Fruit fly (Drosophila melanogaster) whole organism, pupa: ENCODE results near the gene Glut3.

Experiments used
- CG10348 ChIP-seq: fragments of 200-800 bp; sonication (Bioruptor generic); IDR thresholded peaks from 2 replicates; pipeline ENCODE4 v1.3.6; 2022; ENCODE audit warnings: missing biosample characterization, missing genetic modification characterization
- CG14655 ChIP-seq: fragments of 200-800 bp; sonication (Bioruptor generic); optimal IDR thresholded peaks from 3 replicates; lab custom pipeline; 2017; ENCODE audit warnings: mild to moderate bottlenecking, missing biosample characterization, missing genetic modification reagents, missing genetic modification characterization
- CG8159 ChIP-seq: fragments of 200-800 bp; sonication (Bioruptor generic); optimal IDR thresholded peaks from 3 replicates; lab custom pipeline; 2018; ENCODE audit warnings: missing biosample characterization, mild to moderate bottlenecking, missing genetic modification characterization, moderate library complexity
- CG8301 ChIP-seq: fragments of 200-800 bp; sonication (Bioruptor generic); optimal IDR thresholded peaks from 2 replicates; lab custom pipeline; 2018; ENCODE audit warnings: missing biosample characterization, mild to moderate bottlenecking, missing genetic modification characterization
- D1 ChIP-seq: fragments of 200-800 bp; sonication (Bioruptor generic); optimal IDR thresholded peaks from 2 replicates; lab custom pipeline; 2018; ENCODE audit warnings: missing biosample characterization, mild to moderate bottlenecking, missing genetic modification characterization, moderate library complexity
- EcR ChIP-seq: fragments of 200-800 bp; sonication (Bioruptor generic); optimal IDR thresholded peaks from 3 replicates; lab custom pipeline; 2019; ENCODE audit warnings: missing biosample characterization, missing genetic modification characterization, mild to moderate bottlenecking, moderate library complexity, missing genetic modification reagents
- fd96Ca ChIP-seq: fragments of 200-800 bp; sonication (Bioruptor generic); IDR thresholded peaks from 3 replicates; pipeline ENCODE4 v1.3.6; 2022; ENCODE audit warnings: missing biosample characterization, missing genetic modification characterization
- gl ChIP-seq: fragments of 200-800 bp; sonication (Bioruptor generic); optimal IDR thresholded peaks from 2 replicates; lab custom pipeline; 2018; ENCODE audit warnings: missing biosample characterization, mild to moderate bottlenecking, missing genetic modification characterization

DNA sequence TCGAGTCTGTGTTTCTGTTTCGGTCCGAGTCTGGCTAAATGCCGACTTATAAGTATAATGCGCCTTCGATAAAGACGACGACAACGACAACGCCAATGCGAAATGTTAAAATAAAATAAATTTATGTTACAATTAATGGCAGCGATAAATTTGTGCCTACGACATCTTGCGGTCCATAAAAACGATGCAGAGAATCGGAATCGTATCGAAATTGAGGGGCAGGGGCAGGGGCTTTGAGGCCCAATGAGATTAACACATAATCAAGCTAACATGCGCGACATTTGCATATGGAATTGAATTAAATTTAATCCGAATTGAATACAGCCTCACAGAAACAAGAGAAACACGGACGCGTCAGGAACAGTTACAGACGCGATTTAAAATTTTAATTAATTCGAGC lies 12.2 kb downstream of the Glut3 start:
- TF ChIP-seq CG14655 = no peak
- TF ChIP-seq EcR = no peak
- no peak for TF ChIP-seq D1 (tag; lab: Kevin White, UChicago)
- no peak for TF ChIP-seq gl (tag; lab: Kevin White, UChicago)
- TF ChIP-seq CG10348 (GFP tag; lab: Robert Waterston, UW) = no peak
- no peak for TF ChIP-seq CG8301 (tag; lab: Kevin White, UChicago)
- TF ChIP-seq CG8159 = no peak
- TF ChIP-seq fd96Ca (GFP tag; lab: Robert Waterston, UW) = no peak
